Worm (Caenorhabditis elegans) whole organism, young adult: Measurements from ENCODE around the gene Y41G9A.10.

Experiments used
- D2030.7 ChIP-seq: fragments of 200-800 bp; sonication (Bioruptor generic); IDR thresholded peaks from 2 replicates; pipeline ENCODE4 v1.3.6; 2022; ENCODE audit warnings: missing genetic modification reagents, missing genetic modification characterization, missing compliant biosample characterization
- F10E7.11 ChIP-seq: sonication (generic microtip); optimal IDR thresholded peaks from 2 replicates; lab custom pipeline; 2017; ENCODE audit warnings: mild to moderate bottlenecking, missing genetic modification characterization, moderate library complexity, missing compliant biosample characterization
- F33H1.4 ChIP-seq: fragments of 200-800 bp; sonication (Bioruptor generic); IDR thresholded peaks from 2 replicates; pipeline ENCODE4 v1.3.6; 2022; ENCODE audit warnings: missing genetic modification reagents, missing genetic modification characterization, missing compliant biosample characterization
- F37B4.10 ChIP-seq: fragments of 200-800 bp; sonication (Bioruptor generic); IDR thresholded peaks from 2 replicates; pipeline ENCODE4 v1.3.6; 2022; ENCODE audit warnings: missing genetic modification characterization, missing compliant biosample characterization
- F49E8.2 ChIP-seq: sonication (generic microtip); optimal IDR thresholded peaks from 3 replicates; lab custom pipeline; 2017; ENCODE audit warnings: missing genetic modification characterization, mild to moderate bottlenecking, missing compliant biosample characterization, antibody characterized with exemption, moderate library complexity; ENCODE audit not compliant: insufficient read depth
- F55B11.4 ChIP-seq: sonication (generic microtip); optimal IDR thresholded peaks from 2 replicates; lab custom pipeline; 2016; ENCODE audit warnings: missing compliant biosample characterization, missing genetic modification characterization, borderline replicate concordance; ENCODE audit not compliant: insufficient read depth
- K12H6.12 ChIP-seq: fragments of 200-800 bp; sonication (Bioruptor generic); optimal IDR thresholded peaks from 2 replicates; lab custom pipeline; 2018; ENCODE audit warnings: mild to moderate bottlenecking, missing genetic modification characterization, missing compliant biosample characterization
- T07F8.4 ChIP-seq: sonication (generic microtip); optimal IDR thresholded peaks from 2 replicates; lab custom pipeline; 2016; ENCODE audit warnings: mild to moderate bottlenecking, missing genetic modification characterization, moderate library complexity, missing compliant biosample characterization
- T26A5.8 ChIP-seq: sonication (generic microtip); optimal IDR thresholded peaks from 2 replicates; lab custom pipeline; 2016; ENCODE audit warnings: missing genetic modification characterization, missing compliant biosample characterization
- attf-5 ChIP-seq: fragments of 200-800 bp; sonication (Bioruptor generic); optimal IDR thresholded peaks from 2 replicates; lab custom pipeline; 2018; ENCODE audit warnings: mild to moderate bottlenecking, missing genetic modification characterization, missing compliant biosample characterization
- ceh-58 ChIP-seq: fragments of 200-800 bp; sonication (Bioruptor generic); IDR thresholded peaks from 2 replicates; pipeline ENCODE4 v1.3.6; 2022; ENCODE audit warnings: missing genetic modification characterization, missing compliant biosample characterization
- ceh-79 ChIP-seq: sonication (generic microtip); optimal IDR thresholded peaks from 2 replicates; lab custom pipeline; 2017; ENCODE audit warnings: mild to moderate bottlenecking, missing genetic modification characterization, missing compliant biosample characterization
- die-1 ChIP-seq: sonication (generic microtip); optimal IDR thresholded peaks from 2 replicates; lab custom pipeline; 2016; ENCODE audit warnings: missing genotype, mild to moderate bottlenecking, missing genetic modification characterization, missing compliant biosample characterization
- dox-1 ChIP-seq: fragments of 200-800 bp; sonication (Bioruptor generic); IDR thresholded peaks from 2 replicates; pipeline ENCODE4 v1.3.6; 2022; ENCODE audit warnings: missing genetic modification reagents, missing genetic modification characterization, missing compliant biosample characterization
- efl-1 ChIP-seq: fragments of 150-350 bp; optimal IDR thresholded peaks from 2 replicates; lab custom pipeline; 2014; ENCODE audit warnings: missing biosample characterization, missing genetic modification reagents, missing genetic modification characterization
- egrh-3 ChIP-seq: fragments of 200-800 bp; sonication (Bioruptor generic); IDR thresholded peaks from 2 replicates; pipeline ENCODE4 v1.3.6; 2022; ENCODE audit warnings: missing genetic modification reagents, missing genetic modification characterization, missing compliant biosample characterization
- ekl-4 ChIP-seq: fragments of 200-800 bp; sonication (Bioruptor generic); IDR thresholded peaks from 2 replicates; pipeline ENCODE4 v1.3.6; 2022; ENCODE audit warnings: missing genetic modification reagents, missing genetic modification characterization, missing compliant biosample characterization
- hmg-1.2 ChIP-seq: fragments of 200-800 bp; sonication (Bioruptor generic); IDR thresholded peaks from 2 replicates; pipeline ENCODE4 v1.3.6; 2022; ENCODE audit warnings: missing genetic modification reagents, missing genetic modification characterization, missing compliant biosample characterization
- lag-1 ChIP-seq: fragments of 200-800 bp; sonication (Bioruptor generic); IDR thresholded peaks from 2 replicates; pipeline ENCODE4 v1.3.6; 2022; ENCODE audit warnings: missing genetic modification reagents, missing genetic modification characterization, missing compliant biosample characterization
- let-607 ChIP-seq, 2 experiments: fragments of 200-800 bp in 1 of 2; sonication (Bioruptor generic) in 1 of 2; sonication (generic microtip) in 1 of 2; optimal IDR thresholded peaks; 2 replicates each; lab custom pipeline; 2016 to 2018; ENCODE audit warnings: mild to moderate bottlenecking in 2 of 2, missing compliant biosample characterization in 2 of 2, missing genetic modification characterization in 2 of 2, moderate library complexity in 2 of 2, missing genotype in 1 of 2
- lin-40 ChIP-seq: sonication (generic microtip); optimal IDR thresholded peaks from 2 replicates; lab custom pipeline; 2016; ENCODE audit warnings: missing genetic modification characterization, mild to moderate bottlenecking, missing compliant biosample characterization, missing genotype, missing genetic modification reagents
- lin-54 ChIP-seq: fragments of 200-800 bp; sonication (Bioruptor generic); optimal IDR thresholded peaks from 2 replicates; lab custom pipeline; 2018; ENCODE audit warnings: mild to moderate bottlenecking, missing genetic modification characterization, missing compliant biosample characterization
- madf-6 ChIP-seq: fragments of 200-800 bp; sonication (Bioruptor generic); IDR thresholded peaks from 2 replicates; pipeline ENCODE4 v1.3.6; 2022; ENCODE audit warnings: missing genetic modification reagents, missing genetic modification characterization, missing compliant biosample characterization
- madf-8 ChIP-seq: fragments of 200-800 bp; sonication (Bioruptor generic); conservative IDR thresholded peaks from 2 replicates; pipeline ENCODE4 v1.3.6; 2022; ENCODE audit warnings: missing genetic modification reagents, missing genetic modification characterization, missing compliant biosample characterization
- mes-4 ChIP-seq: sonication (generic microtip); optimal IDR thresholded peaks from 2 replicates; lab custom pipeline; 2016; ENCODE audit warnings: missing genotype, missing genetic modification characterization, missing compliant biosample characterization
- nfyb-1 ChIP-seq: fragments of 200-800 bp; sonication (Bioruptor generic); IDR thresholded peaks from 2 replicates; pipeline ENCODE4 v1.3.6; 2022; ENCODE audit warnings: missing genetic modification reagents, missing genetic modification characterization, missing compliant biosample characterization
- sea-2 ChIP-seq: fragments of 200-800 bp; sonication (Bioruptor generic); IDR thresholded peaks from 2 replicates; pipeline ENCODE4 v1.3.6; 2022; ENCODE audit warnings: missing genetic modification characterization, missing compliant biosample characterization
- snpc-1.1 ChIP-seq: sonication (generic microtip); optimal IDR thresholded peaks from 2 replicates; lab custom pipeline; 2017; ENCODE audit warnings: missing genetic modification characterization, mild to moderate bottlenecking, missing compliant biosample characterization, antibody characterized with exemption, moderate library complexity, missing genotype, missing genetic modification reagents; ENCODE audit not compliant: insufficient read depth
- snpc-3.4 ChIP-seq: sonication (generic microtip); optimal IDR thresholded peaks from 2 replicates; lab custom pipeline; 2017; ENCODE audit warnings: missing genetic modification characterization, mild to moderate bottlenecking, missing compliant biosample characterization, antibody characterized with exemption, moderate library complexity, missing genotype, missing genetic modification reagents
- snpc-4 ChIP-seq, 5 experiments: fragments of 150-350 bp in 1 of 5; sonication (generic microtip) in 4 of 5; optimal IDR thresholded peaks; 2 replicates each; lab custom pipeline; 2014 to 2018; ENCODE audit warnings: missing genetic modification characterization in 5 of 5, missing biosample characterization in 3 of 5, antibody characterized with exemption in 2 of 5, mild to moderate bottlenecking in 2 of 5, missing compliant biosample characterization in 2 of 5, missing genotype in 2 of 5, moderate library complexity in 2 of 5, missing genetic modification reagents in 1 of 5
- ztf-25 ChIP-seq: fragments of 200-800 bp; sonication (Bioruptor generic); IDR thresholded peaks from 2 replicates; pipeline ENCODE4 v1.3.6; 2022; ENCODE audit warnings: missing genetic modification reagents, missing genetic modification characterization, missing compliant biosample characterization

Y41G9A.10 gene

ce11 chrX:2946508-2947005, at the start of gene Y41G9A.10, which contains the start of gene Y41G9A.5:
TSS of gene Y41G9A.10 (minus strand) at chrX:2946558.
TSS of gene Y41G9A.5 (plus strand) at chrX:2946667.
- TF ChIP-seq lin-40 (tag; lab: Kevin White, UChicago) (no peak), mes-4 (tag; lab: Kevin White, UChicago) (no peak), F49E8.2 (tag; lab: Kevin White, UChicago) (no peak), dox-1 (GFP tag; lab: Robert Waterston, UW) (no peak), snpc-1.1 (tag; lab: Kevin White, UChicago) (no peak), let-607 (tag; optimal IDR thresholded peaks at IDR 0.05; lab: Kevin White, UChicago) (no peak), D2030.7 (GFP tag; lab: Robert Waterston, UW) (no peak), F55B11.4 (tag; lab: Kevin White, UChicago) (no peak), nfyb-1 (GFP tag; lab: Robert Waterston, UW) (no peak), efl-1 (GFP tag; lab: Kevin White, UChicago) (no peak), sea-2 (no peak), K12H6.12 (no peak), T26A5.8 (tag; lab: Kevin White, UChicago) (no peak), hmg-1.2 (GFP tag; lab: Robert Waterston, UW) (no peak), madf-8 (GFP tag; lab: Robert Waterston, UW) (no peak), F10E7.11 (tag; lab: Kevin White, UChicago) (no peak), egrh-3 (GFP tag; lab: Robert Waterston, UW) (no peak)

- no peak for TF ChIP-seq snpc-1.1 (tag; lab: Kevin White, UChicago)
- no peak for TF ChIP-seq snpc-4 (GFP tag; optimal IDR thresholded peaks at IDR 0.05; lab: Kevin White, UChicago)
- TF ChIP-seq snpc-4 (tag; optimal IDR thresholded peaks at IDR 0.05; lab: Kevin White, UChicago) = peak in 2 of 4 experiments; percentile 54 to 80
- no peak for TF ChIP-seq ceh-58 (GFP tag; lab: Robert Waterston, UW)
- TF ChIP-seq T07F8.4 (tag; lab: Kevin White, UChicago) = no peak
- TF ChIP-seq die-1 (tag; lab: Kevin White, UChicago) = no peak
- TF ChIP-seq, all 124 proteins: peak for 1
Observed at ce11 chrX:2990145-2990544, 43.8 kb upstream of the Y41G9A.10 start.

- no peak for TF ChIP-seq ztf-25 (GFP tag; lab: Robert Waterston, UW)
- no peak for TF ChIP-seq lag-1 (GFP tag; lab: Robert Waterston, UW)
- no peak for TF ChIP-seq F37B4.10
- TF ChIP-seq attf-5 = no peak
- no peak for TF ChIP-seq F33H1.4 (GFP tag; lab: Robert Waterston, UW)
Observed at ce11 chrX:2983996-2984395, 37.6 kb upstream of the Y41G9A.10 start, which contains the start of gene osm-5. TSS of gene osm-5 (plus strand) at chrX:2984263.

ce11 chrX:2981715-2982114, 35.4 kb upstream of the Y41G9A.10 start, which contains the start of gene nspg-5:
TSS of gene nspg-5 (plus strand) at chrX:2982015.
- TF ChIP-seq snpc-3.4 = no peak
- TF ChIP-seq ceh-79 (tag; lab: Kevin White, UChicago) = no peak
- no peak for TF ChIP-seq attf-5
- TF ChIP-seq lin-54 (GFP tag; lab: Kevin White, UChicago) = no peak
- TF ChIP-seq ekl-4 (GFP tag; lab: Robert Waterston, UW) = no peak
- no peak for TF ChIP-seq F49E8.2 (tag; lab: Kevin White, UChicago)
- TF ChIP-seq F55B11.4 (tag; lab: Kevin White, UChicago) = no peak
- TF ChIP-seq madf-6 (GFP tag; lab: Robert Waterston, UW) = no peak
